Fruit fly (Drosophila melanogaster): ENCODE data around the gene Mst36Fa.

Mst36Fa gene

DNA sequence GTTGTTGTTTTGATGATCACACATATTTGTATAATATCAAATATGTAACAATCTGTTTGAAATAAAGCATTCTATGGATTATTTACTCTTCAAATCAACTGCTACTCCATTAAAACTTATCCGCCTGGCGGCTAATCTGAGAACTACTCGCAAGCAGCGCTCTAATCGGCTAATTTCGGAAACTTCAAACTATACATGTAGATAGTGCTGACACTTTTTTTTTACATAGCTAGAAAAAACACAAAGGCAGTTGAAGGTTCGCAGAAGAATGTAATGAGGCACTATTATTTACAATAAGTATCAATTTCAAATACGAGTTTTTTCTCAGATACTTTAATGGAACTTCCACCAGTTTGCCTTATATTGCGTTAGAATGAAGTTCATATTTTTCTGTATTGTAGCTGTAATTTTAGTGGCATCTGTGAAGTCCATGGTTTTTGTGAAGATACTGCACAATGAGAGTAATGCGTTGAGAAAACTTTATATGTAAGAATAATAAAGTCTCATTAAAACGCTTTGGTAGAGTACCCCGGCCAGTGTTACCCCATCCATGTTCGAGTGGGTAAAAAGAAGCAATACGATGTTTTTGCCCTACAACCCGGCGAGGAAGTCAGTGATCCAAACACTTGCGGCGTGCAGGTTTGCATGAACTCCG is 10.7 kb downstream of the Mst36Fa start (continued):
- TF ChIP-seq cg (GFP tag; optimal IDR thresholded peaks at IDR 0.05) (no peak), CG9932 (GFP tag; IDR thresholded peaks at IDR 0.05) (peak; percentile 73), HLH4C (GFP tag; IDR thresholded peaks at IDR 0.05; ENCODE audit: partially characterized antibody) (no peak), Optix (GFP tag; IDR thresholded peaks at IDR 0.05) (peak; percentile 50; the same call in 1 of the 3 replicates), NK7.1 (GFP tag; optimal IDR thresholded peaks at IDR 0.05) (no peak), CG17802 (tag; optimal IDR thresholded peaks at IDR 0.05) (peak; percentile 37), fd96Cb (tag; optimal IDR thresholded peaks at IDR 0.05) (no peak), CG9215 (GFP tag; IDR thresholded peaks at IDR 0.05) (no peak), NC2α (GFP tag; optimal IDR thresholded peaks at IDR 0.05) (peak; percentile 58), Sox102F (GFP tag; optimal IDR thresholded peaks at IDR 0.05) (peak; percentile 57), fd64A (GFP tag; optimal IDR thresholded peaks at IDR 0.05) (no peak), E2f2 (GFP tag; IDR thresholded peaks at IDR 0.05) (peak; percentile 27; the same call in 1 of the 2 replicates), ind (GFP tag; optimal IDR thresholded peaks at IDR 0.05) (peak; percentile 42), unpg (GFP tag; optimal IDR thresholded peaks at IDR 0.05) (no peak), tx (GFP tag; optimal IDR thresholded peaks at IDR 0.05) (peak; percentile 6), CG4617 (GFP tag; optimal IDR thresholded peaks at IDR 0.05; ENCODE audit: borderline replicate concordance) (peak; percentile 9), Dfd (GFP tag; optimal IDR thresholded peaks at IDR 0.05) (no peak), CG3163 (GFP tag; optimal IDR thresholded peaks at IDR 0.05) (peak; percentile 51), CG7556 (GFP tag; optimal IDR thresholded peaks at IDR 0.05) (no peak), btn (GFP tag; optimal IDR thresholded peaks at IDR 0.05) (peak; percentile 30), CG11696 (GFP tag; IDR thresholded peaks at IDR 0.05) (0 out of 2 replicates have a peak, but pooled peaks have one; percentile 13), CG1832 (GFP tag; optimal IDR thresholded peaks at IDR 0.05) (no peak), bcd (GFP tag; optimal IDR thresholded peaks at IDR 0.05) (peak; percentile 61), lilli (GFP tag; optimal IDR thresholded peaks at IDR 0.05) (peak; percentile 60), CG32532 (GFP tag; IDR thresholded peaks at IDR 0.05) (peak; percentile 85), rib (GFP tag; IDR thresholded peaks at IDR 0.05) (no peak), gsb-n (tag; optimal IDR thresholded peaks at IDR 0.05) (no peak), zfh1 (GFP tag; IDR thresholded peaks at IDR 0.05) (peak; percentile 71; the same call in 2 of the 3 replicates), CG8765 (GFP tag; IDR thresholded peaks at IDR 0.05) (no peak), CG14710 (tag; optimal IDR thresholded peaks at IDR 0.05) (peak; percentile 92), CG17359 (tag; optimal IDR thresholded peaks at IDR 0.05) (peak; percentile 34), CG7987 (GFP tag; optimal IDR thresholded peaks at IDR 0.05) (peak; percentile 29), ken (GFP tag; IDR thresholded peaks at IDR 0.05) (0 out of 3 replicates have a peak, but pooled peaks have one; percentile 45), ato (GFP tag; IDR thresholded peaks at IDR 0.05; ENCODE audit: partially characterized antibody) (no peak), CG7271 (tag; optimal IDR thresholded peaks at IDR 0.05) (no peak), yki (optimal IDR thresholded peaks at IDR 0.05) (no peak), CG32772 (GFP tag; IDR thresholded peaks at IDR 0.05) (peak; percentile 59), Dek (tag; optimal IDR thresholded peaks at IDR 0.05) (peak; percentile 8), CG6272 (GFP tag; IDR thresholded peaks at IDR 0.05) (peak; percentile 58; the same call in 1 of the 2 replicates), Sry-β (GFP tag; optimal IDR thresholded peaks at IDR 0.05) (peak; percentile 94), zfh2 (GFP tag; optimal IDR thresholded peaks at IDR 0.05) (peak; percentile 7), slou (GFP tag; optimal IDR thresholded peaks at IDR 0.05) (no peak), psq (GFP tag; optimal IDR thresholded peaks at IDR 0.05) (no peak), CG13775 (GFP tag; optimal IDR thresholded peaks at IDR 0.05) (no peak), Fer3 (tag; optimal IDR thresholded peaks at IDR 0.05) (no peak), CG7786 (GFP tag; optimal IDR thresholded peaks at IDR 0.05) (no peak), CG9817 (tag; optimal IDR thresholded peaks at IDR 0.05) (peak; percentile 60), disco-r (GFP tag; optimal IDR thresholded peaks at IDR 0.05) (peak; percentile 29), wek (GFP tag; optimal IDR thresholded peaks at IDR 0.05) (peak; percentile 10), CG6689 (GFP tag; IDR thresholded peaks at IDR 0.05) (no peak)

Data from whole organism, embryonic.